Worm (Caenorhabditis elegans) whole organism, L2 larva: ENCODE results near the gene chmp-7.

ENCODE experiments used
- ama-1 ChIP-seq: fragments of 150-350 bp; optimal IDR thresholded peaks from 2 replicates; lab custom pipeline; 2018; ENCODE audit warnings: inconsistent platforms
- ceh-16 ChIP-seq: fragments of 150-350 bp; optimal IDR thresholded peaks from 2 replicates; lab custom pipeline; 2014; ENCODE audit warnings: missing biosample characterization, missing genetic modification characterization
- elt-1 ChIP-seq: fragments of 150-350 bp; optimal IDR thresholded peaks from 2 replicates; lab custom pipeline; 2014; ENCODE audit warnings: missing biosample characterization, missing genetic modification characterization
- mbf-1 ChIP-seq: sonication (generic microtip); optimal IDR thresholded peaks from 2 replicates; lab custom pipeline; 2017; ENCODE audit warnings: missing biosample characterization, missing genetic modification characterization
- nhr-23 ChIP-seq: fragments of 150-350 bp; optimal IDR thresholded peaks from 2 replicates; lab custom pipeline; 2014; ENCODE audit warnings: missing biosample characterization, missing genetic modification reagents, missing genetic modification characterization
- nhr-237 ChIP-seq: fragments of 150-350 bp; optimal IDR thresholded peaks from 2 replicates; lab custom pipeline; 2014; ENCODE audit warnings: missing biosample characterization, missing genetic modification characterization
- nhr-25 ChIP-seq: fragments of 150-350 bp; sonication (generic microtip); optimal IDR thresholded peaks from 3 replicates; lab custom pipeline; 2014; ENCODE audit warnings: missing biosample characterization, missing genetic modification characterization
- peb-1 ChIP-seq: fragments of 150-350 bp; optimal IDR thresholded peaks from 2 replicates; lab custom pipeline; 2014; ENCODE audit warnings: missing biosample characterization, missing genetic modification characterization
- snpc-4 ChIP-seq: fragments of 150-350 bp; optimal IDR thresholded peaks from 2 replicates; lab custom pipeline; 2014; ENCODE audit warnings: missing biosample characterization, missing genetic modification characterization

ce11 chrII:9014877-9015505 lies 39.8 kb upstream of the chmp-7 start:
- TF ChIP-seq peb-1 (tag; lab: Kevin White, UChicago) = no peak
- TF ChIP-seq ama-1 = no peak
- TF ChIP-seq nhr-237 = no peak
- no peak for TF ChIP-seq elt-1 (tag; lab: Kevin White, UChicago)
- TF ChIP-seq nhr-23 (tag; lab: Kevin White, UChicago) = no peak
- no peak for TF ChIP-seq snpc-4 (tag; lab: Kevin White, UChicago)
- no peak for TF ChIP-seq ceh-16 (tag; lab: Kevin White, UChicago)
- TF ChIP-seq nhr-25 (tag; lab: Kevin White, UChicago) = no peak
- no peak for TF ChIP-seq mbf-1 (tag; lab: Kevin White, UChicago)
